Worm (Caenorhabditis elegans): Measurements from ENCODE around the gene sri-54.

ce11 chrII:3108101-3108500 is 29.6 kb downstream of the sri-54 start:
- TF ChIP-seq php-3 (GFP tag; IDR thresholded peaks at IDR 0.05) (no peak), unc-130 (GFP tag; optimal IDR thresholded peaks at IDR 0.05) (no peak)
